Worm (Caenorhabditis elegans) whole organism, midembryonic: Measurements from ENCODE around the gene cal-1.

Source experiments
- T22C8.4 ChIP-seq: fragments of 200-800 bp; sonication (Bioruptor generic); IDR thresholded peaks from 2 replicates; pipeline ENCODE4 v1.3.6; 2022; ENCODE audit warnings: missing genetic modification characterization, missing compliant biosample characterization
- cog-1 ChIP-seq: sonication (generic microtip); optimal IDR thresholded peaks from 2 replicates; lab custom pipeline; 2016; ENCODE audit warnings: missing genetic modification characterization, missing compliant biosample characterization
- flt-1 ChIP-seq: fragments of 200-800 bp; sonication (Bioruptor generic); IDR thresholded peaks from 2 replicates; pipeline ENCODE4 v1.3.6; 2022; ENCODE audit warnings: missing genetic modification characterization, missing compliant biosample characterization
- klf-2 ChIP-seq: fragments of 200-800 bp; sonication (Bioruptor generic); conservative IDR thresholded peaks from 2 replicates; pipeline ENCODE4 v1.3.6; 2022; ENCODE audit warnings: missing genetic modification reagents, missing genetic modification characterization, missing compliant biosample characterization
- med-1 ChIP-seq: sonication (generic microtip); optimal IDR thresholded peaks from 2 replicates; lab custom pipeline; 2017; ENCODE audit warnings: missing genetic modification characterization, mild to moderate bottlenecking, missing compliant biosample characterization, antibody characterized with exemption, missing genetic modification reagents; ENCODE audit not compliant: insufficient read depth
- ref-1 ChIP-seq: fragments of 200-800 bp; sonication (Bioruptor generic); conservative IDR thresholded peaks from 2 replicates; pipeline ENCODE4 v1.3.6; 2022; ENCODE audit warnings: missing genetic modification reagents, missing genetic modification characterization, missing compliant biosample characterization
- tab-1 ChIP-seq: fragments of 200-800 bp; sonication (Bioruptor generic); IDR thresholded peaks from 2 replicates; pipeline ENCODE4 v1.3.6; 2022; ENCODE audit warnings: missing genetic modification characterization, missing compliant biosample characterization
- ztf-23 ChIP-seq: fragments of 200-800 bp; sonication (Bioruptor generic); IDR thresholded peaks from 2 replicates; pipeline ENCODE4 v1.3.6; 2022; ENCODE audit warnings: missing genetic modification reagents, missing genetic modification characterization, missing compliant biosample characterization
- ztf-29 ChIP-seq: fragments of 200-800 bp; sonication (Bioruptor generic); IDR thresholded peaks from 2 replicates; pipeline ENCODE4 v1.3.6; 2022; ENCODE audit warnings: missing genetic modification reagents, missing genetic modification characterization, missing compliant biosample characterization

Gene cal-1

ce11 chrV:12478990-12479389 lies 38.1 kb downstream of the cal-1 start:
- no peak for TF ChIP-seq flt-1
- no peak for TF ChIP-seq tab-1
- no peak for TF ChIP-seq T22C8.4 (GFP tag; lab: Robert Waterston, UW)
- TF ChIP-seq ztf-23 (GFP tag; lab: Robert Waterston, UW): no peak
- TF ChIP-seq klf-2 (GFP tag; lab: Robert Waterston, UW): no peak
- TF ChIP-seq ref-1 (GFP tag; lab: Robert Waterston, UW): no peak
- no peak for TF ChIP-seq cog-1 (tag; lab: Kevin White, UChicago)
- TF ChIP-seq ztf-29 (GFP tag; lab: Robert Waterston, UW): no peak
- no peak for TF ChIP-seq med-1 (GFP tag; lab: Kevin White, UChicago)

DNA sequence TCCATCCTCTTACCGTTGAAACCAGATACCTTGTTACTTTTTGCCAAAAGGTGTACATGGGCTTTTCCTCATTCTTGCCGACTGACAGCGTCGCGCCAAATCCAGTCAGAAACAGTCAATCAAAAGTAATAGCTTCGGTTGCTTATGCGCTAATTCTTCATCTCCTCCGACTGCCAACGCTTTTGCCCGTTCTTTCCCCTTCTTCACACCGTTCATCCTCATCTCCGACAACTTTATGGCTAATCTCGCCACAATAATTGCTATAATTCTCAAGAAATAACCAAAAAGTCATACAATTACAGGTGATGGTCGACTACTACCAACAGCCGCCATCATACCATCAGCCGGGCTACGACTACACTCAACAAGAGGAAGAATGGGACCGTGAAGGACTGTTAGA lies 38.9 kb downstream of the cal-1 start, which contains the start of gene atn-1:
TSS of gene atn-1 (plus strand) at position 301 of the 400 bp plus-strand sequence.
- no peak for TF ChIP-seq ref-1 (GFP tag; lab: Robert Waterston, UW)
- TF ChIP-seq flt-1: no peak
- TF ChIP-seq ztf-29 (GFP tag; lab: Robert Waterston, UW): no peak
- no peak for TF ChIP-seq tab-1
- no peak for TF ChIP-seq cog-1 (tag; lab: Kevin White, UChicago)
- TF ChIP-seq ztf-23 (GFP tag; lab: Robert Waterston, UW): no peak
- no peak for TF ChIP-seq med-1 (GFP tag; lab: Kevin White, UChicago)
- TF ChIP-seq T22C8.4 (GFP tag; lab: Robert Waterston, UW): no peak
- TF ChIP-seq klf-2 (GFP tag; lab: Robert Waterston, UW): no peak

DNA sequence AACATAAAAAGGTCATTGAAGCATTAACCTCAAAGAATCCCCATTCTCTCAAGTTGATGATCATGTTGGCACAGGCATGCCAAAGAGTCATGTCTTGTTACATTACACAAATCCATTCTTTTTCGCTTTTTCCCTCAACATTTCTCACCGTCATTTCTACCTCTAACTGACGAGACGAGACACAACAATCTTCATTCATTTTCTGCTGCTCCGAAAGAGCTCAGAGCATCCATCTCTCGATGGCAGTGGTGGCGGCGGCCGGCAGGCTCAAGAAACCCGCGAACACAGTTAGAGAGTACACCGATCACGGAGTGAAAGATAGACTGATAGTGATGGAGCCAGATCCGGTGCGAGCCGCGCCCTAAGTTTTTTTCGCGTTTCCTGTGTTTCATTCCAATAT lies 39.9 kb downstream of the cal-1 start:
- TF ChIP-seq med-1 (GFP tag; lab: Kevin White, UChicago): no peak
- TF ChIP-seq cog-1 (tag; lab: Kevin White, UChicago): no peak
- TF ChIP-seq tab-1: no peak
- no peak for TF ChIP-seq klf-2 (GFP tag; lab: Robert Waterston, UW)
- no peak for TF ChIP-seq ref-1 (GFP tag; lab: Robert Waterston, UW)
- no peak for TF ChIP-seq ztf-23 (GFP tag; lab: Robert Waterston, UW)
- no peak for TF ChIP-seq ztf-29 (GFP tag; lab: Robert Waterston, UW)
- no peak for TF ChIP-seq T22C8.4 (GFP tag; lab: Robert Waterston, UW)
- no peak for TF ChIP-seq flt-1

- TF ChIP-seq ztf-23 (GFP tag; lab: Robert Waterston, UW) (no peak), T22C8.4 (GFP tag; lab: Robert Waterston, UW) (no peak), ztf-29 (GFP tag; lab: Robert Waterston, UW) (no peak), cog-1 (tag; lab: Kevin White, UChicago) (no peak), tab-1 (no peak), ref-1 (GFP tag; lab: Robert Waterston, UW) (no peak), klf-2 (GFP tag; lab: Robert Waterston, UW) (no peak), flt-1 (no peak), med-1 (GFP tag; lab: Kevin White, UChicago) (no peak)
Measured at ce11 chrV:12475360-12475759, 41.7 kb downstream of the cal-1 start.

DNA sequence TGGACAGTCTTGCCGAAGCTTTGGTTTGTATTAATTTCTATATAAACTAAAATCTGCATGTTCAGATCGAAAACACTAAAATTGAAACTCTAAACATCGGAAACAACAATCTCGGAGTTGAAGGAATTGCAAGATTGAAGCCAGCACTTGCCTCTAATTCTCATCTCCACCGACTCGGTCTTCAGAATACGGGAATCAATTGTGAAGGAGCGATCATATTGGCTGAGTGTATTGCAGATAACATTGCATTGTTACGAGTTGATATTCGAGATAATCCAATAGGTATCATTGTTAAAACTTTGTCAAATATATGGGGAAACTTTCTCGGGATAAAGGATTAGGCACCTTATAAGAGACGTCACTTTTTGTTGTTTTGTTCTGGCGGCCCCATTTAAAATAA lies 46.7 kb downstream of the cal-1 start:
- TF ChIP-seq flt-1: no peak
- no peak for TF ChIP-seq tab-1
- no peak for TF ChIP-seq ztf-29 (GFP tag; lab: Robert Waterston, UW)
- TF ChIP-seq ref-1 (GFP tag; lab: Robert Waterston, UW): no peak
- TF ChIP-seq T22C8.4 (GFP tag; lab: Robert Waterston, UW): no peak
- no peak for TF ChIP-seq ztf-23 (GFP tag; lab: Robert Waterston, UW)
- TF ChIP-seq klf-2 (GFP tag; lab: Robert Waterston, UW): no peak
- TF ChIP-seq med-1 (GFP tag; lab: Kevin White, UChicago): no peak
- TF ChIP-seq cog-1 (tag; lab: Kevin White, UChicago): no peak

ce11 chrV:12468363-12468762 lies 48.7 kb downstream of the cal-1 start, which contains the start of gene F28C1.3:
Gene F28C1.3 (plus strand): TSS chrV:12468663.
- TF ChIP-seq cog-1 (tag; lab: Kevin White, UChicago): no peak
- no peak for TF ChIP-seq ref-1 (GFP tag; lab: Robert Waterston, UW)
- no peak for TF ChIP-seq med-1 (GFP tag; lab: Kevin White, UChicago)
- TF ChIP-seq T22C8.4 (GFP tag; lab: Robert Waterston, UW): no peak
- no peak for TF ChIP-seq flt-1
- TF ChIP-seq tab-1: no peak
- no peak for TF ChIP-seq klf-2 (GFP tag; lab: Robert Waterston, UW)
- no peak for TF ChIP-seq ztf-29 (GFP tag; lab: Robert Waterston, UW)
- TF ChIP-seq ztf-23 (GFP tag; lab: Robert Waterston, UW): no peak

DNA sequence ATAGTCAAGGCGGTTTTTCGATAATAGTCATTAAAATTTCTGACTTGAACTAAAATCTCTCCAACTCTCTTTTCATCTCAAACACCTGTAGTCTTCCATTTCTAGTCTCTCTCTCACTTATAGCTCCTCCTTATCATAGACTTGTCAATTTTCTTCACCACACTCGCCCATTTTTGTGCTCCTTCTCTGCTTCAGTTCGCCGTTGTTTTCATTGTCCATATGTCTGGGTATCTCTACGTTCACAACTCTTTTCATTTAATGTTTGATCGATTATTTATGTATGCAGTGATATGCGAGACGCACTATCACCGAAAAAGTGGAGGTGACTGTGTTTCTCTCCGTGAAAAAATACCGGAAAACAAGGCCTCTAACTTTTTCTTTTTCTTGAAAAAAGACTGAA lies 49.3 kb downstream of the cal-1 start:
- TF ChIP-seq tab-1 (no peak), T22C8.4 (GFP tag; lab: Robert Waterston, UW) (no peak), flt-1 (no peak), ref-1 (GFP tag; lab: Robert Waterston, UW) (no peak)

DNA sequence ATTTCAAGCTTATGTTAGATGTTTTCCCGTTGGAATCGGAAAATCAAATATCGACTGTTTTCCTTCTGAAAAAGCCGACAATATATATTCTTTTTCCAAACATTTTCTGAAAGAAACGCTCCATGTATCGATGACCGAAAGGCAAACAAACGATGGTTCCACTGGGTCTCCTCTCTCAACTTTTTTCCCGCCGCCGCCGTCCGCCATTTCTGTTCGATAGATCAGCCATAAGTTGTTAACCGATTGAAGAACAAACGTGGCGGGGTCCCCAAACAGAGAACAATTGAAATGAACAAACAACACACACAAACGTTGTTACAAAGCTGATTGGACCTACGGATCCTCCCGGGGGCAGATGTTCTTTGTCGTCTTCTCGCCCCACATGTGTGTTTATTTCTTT lies 50.4 kb downstream of the cal-1 start:
- TF ChIP-seq med-1 (GFP tag; lab: Kevin White, UChicago): no peak
- no peak for TF ChIP-seq tab-1
- TF ChIP-seq ztf-29 (GFP tag; lab: Robert Waterston, UW): no peak
- no peak for TF ChIP-seq ref-1 (GFP tag; lab: Robert Waterston, UW)
- no peak for TF ChIP-seq cog-1 (tag; lab: Kevin White, UChicago)
- no peak for TF ChIP-seq ztf-23 (GFP tag; lab: Robert Waterston, UW)
- no peak for TF ChIP-seq flt-1
- TF ChIP-seq klf-2 (GFP tag; lab: Robert Waterston, UW): no peak
- TF ChIP-seq T22C8.4 (GFP tag; lab: Robert Waterston, UW): no peak

ce11 chrV:12465399-12465798 lies 51.6 kb downstream of the cal-1 start:
- TF ChIP-seq T22C8.4 (GFP tag; lab: Robert Waterston, UW) (0 out of 2 replicates have a peak, but pooled peaks have one; percentile 23), tab-1 (no peak), cog-1 (tag; lab: Kevin White, UChicago) (peak; percentile 87)
